Fruit fly (Drosophila melanogaster) whole organism, embryonic: ENCODE data around the gene CG11674.

Experiments
- CG11695 ChIP-seq: fragments of 200-800 bp; sonication (Bioruptor generic); IDR thresholded peaks from 3 replicates; pipeline ENCODE4 v1.3.6; 2022; ENCODE audit warnings: missing biosample characterization, missing genetic modification characterization
- CG11723 ChIP-seq: fragments of 200-800 bp; sonication (Bioruptor generic); optimal IDR thresholded peaks from 2 replicates; lab custom pipeline; 2017; ENCODE audit warnings: missing biosample characterization, mild to moderate bottlenecking, missing genetic modification characterization
- CG12391 ChIP-seq: fragments of 200-800 bp; sonication (Bioruptor generic); optimal IDR thresholded peaks from 3 replicates; lab custom pipeline; 2018; ENCODE audit warnings: missing biosample characterization, mild to moderate bottlenecking, missing genetic modification characterization, moderate library complexity
- CG14965 ChIP-seq: fragments of 200-800 bp; sonication (Bioruptor generic); optimal IDR thresholded peaks from 2 replicates; lab custom pipeline; 2016; ENCODE audit warnings: missing biosample characterization, missing genetic modification characterization, borderline replicate concordance
- CG2889 ChIP-seq: fragments of 200-800 bp; sonication (Bioruptor generic); IDR thresholded peaks from 3 replicates; pipeline ENCODE4 v1.3.6; 2022; ENCODE audit warnings: missing biosample characterization, missing genetic modification characterization
- CG6175 ChIP-seq: fragments of 200-800 bp; sonication (Bioruptor generic); IDR thresholded peaks from 3 replicates; pipeline ENCODE4 v1.3.6; 2022; ENCODE audit warnings: missing biosample characterization, missing genetic modification characterization
- CG7357 ChIP-seq: fragments of 200-800 bp; sonication (Bioruptor generic); IDR thresholded peaks from 3 replicates; pipeline ENCODE4 v1.3.6; 2022; ENCODE audit warnings: missing biosample characterization, missing genetic modification characterization
- CG9609 ChIP-seq: fragments of 200-800 bp; sonication (Bioruptor generic); optimal IDR thresholded peaks from 3 replicates; lab custom pipeline; 2016; ENCODE audit warnings: missing biosample characterization, missing genetic modification characterization
- Doc3 ChIP-seq: fragments of 200-800 bp; sonication (Bioruptor generic); IDR thresholded peaks from 3 replicates; pipeline ENCODE4 v1.3.6; 2022; ENCODE audit warnings: missing biosample characterization, missing genetic modification characterization; ENCODE audit not compliant: partially characterized antibody
- TFAM ChIP-seq: fragments of 200-800 bp; sonication (Bioruptor generic); optimal IDR thresholded peaks from 2 replicates; lab custom pipeline; 2017; ENCODE audit warnings: missing biosample characterization, missing genetic modification characterization, inconsistent platforms
- dpn ChIP-seq, 2 experiments: fragments of 200-800 bp; sonication (Bioruptor generic); optimal IDR thresholded peaks; 3 replicates each; lab custom pipeline; 2016; ENCODE audit warnings: missing biosample characterization in 2 of 2, missing genetic modification characterization in 2 of 2
- hth ChIP-seq: fragments of >200 bp; optimal IDR thresholded peaks from 2 replicates; lab custom pipeline; 2017; ENCODE audit warnings: inconsistent platforms
- lov ChIP-seq, 2 experiments: fragments of 200-800 bp in 1 of 2; fragments of >200 bp in 1 of 2; sonication (Bioruptor generic) in 1 of 2; IDR thresholded peaks in 1 of 2; optimal IDR thresholded peaks in 1 of 2; 2 replicates in 1 of 2; 3 replicates in 1 of 2; pipeline versions ENCODE4 v1.3.6 to Lab custom; 2017 to 2022; ENCODE audit warnings: missing biosample characterization in 1 of 2, missing genetic modification characterization in 1 of 2
- pnt ChIP-seq: fragments of 200-800 bp; sonication (Bioruptor generic); optimal IDR thresholded peaks from 3 replicates; lab custom pipeline; 2016; ENCODE audit warnings: missing biosample characterization, missing genetic modification characterization

DNA sequence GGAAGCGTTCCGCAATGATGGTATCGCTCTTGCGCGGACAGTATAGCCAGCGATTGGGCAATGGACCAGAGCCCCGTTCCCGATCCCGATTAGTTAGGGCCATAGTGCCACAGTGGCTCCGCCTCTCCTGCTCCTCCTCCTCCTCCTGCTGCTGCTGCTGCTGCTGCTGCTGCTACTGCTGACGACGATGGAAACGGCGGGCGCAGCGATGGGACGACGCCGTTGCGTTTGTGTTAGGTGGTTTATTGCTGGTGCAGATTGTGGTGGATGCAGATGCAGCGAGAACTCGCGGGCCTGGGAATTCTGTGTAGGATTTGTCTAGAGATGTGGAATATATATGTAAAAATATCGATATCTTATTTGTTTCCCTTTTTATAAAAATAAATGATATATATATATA is 16.8 kb upstream of the CG11674 start, which contains the start of gene mRNA-cap:
- TF ChIP-seq TFAM (GFP tag; lab: Kevin White, UChicago) = no peak
- TF ChIP-seq CG6175 (GFP tag; lab: Robert Waterston, UW) = no peak
- TF ChIP-seq CG11695 (GFP tag; lab: Robert Waterston, UW) = no peak
- no peak for TF ChIP-seq hth (lab: Kevin White, UChicago)
- TF ChIP-seq CG14965 (GFP tag; lab: Kevin White, UChicago) = no peak
- TF ChIP-seq dpn (GFP tag; optimal IDR thresholded peaks at IDR 0.05; lab: Kevin White, UChicago) = no peak
- no peak for TF ChIP-seq CG11723
- no peak for TF ChIP-seq pnt
- no peak for TF ChIP-seq lov (optimal IDR thresholded peaks at IDR 0.05; lab: Kevin White, UChicago)
- no peak for TF ChIP-seq lov (GFP tag; IDR thresholded peaks at IDR 0.05; lab: Robert Waterston, UW)
- TF ChIP-seq CG7357 = no peak
- TF ChIP-seq CG2889 (GFP tag; lab: Robert Waterston, UW) = no peak
- TF ChIP-seq CG12391 (tag; lab: Kevin White, UChicago) = no peak
- TF ChIP-seq CG9609 (GFP tag; lab: Kevin White, UChicago) = no peak
- TF ChIP-seq Doc3 (GFP tag; lab: Robert Waterston, UW) = no peak
